Worm (Caenorhabditis elegans): ENCODE measurements around the gene srh-141.

DNA sequence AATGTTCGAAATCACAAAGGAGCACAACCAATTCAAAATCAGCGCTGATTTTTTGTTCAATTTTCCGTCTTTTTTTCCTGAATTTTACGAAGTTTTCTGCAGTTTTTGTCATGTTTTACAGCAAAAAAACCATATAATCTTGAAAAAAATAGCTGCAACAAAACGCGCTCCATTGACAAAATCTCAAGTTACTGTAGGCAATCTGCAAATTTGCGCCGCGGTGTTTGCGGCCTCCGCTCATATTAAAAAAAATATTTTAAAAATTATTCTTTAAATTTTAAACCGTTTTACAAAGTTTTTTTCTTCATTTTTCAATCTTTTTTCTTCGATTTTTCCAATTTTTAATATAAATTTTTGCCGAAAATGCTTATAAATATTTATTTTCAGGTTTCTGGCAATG, 38.4 kb upstream of the srh-141 start:
- no peak for TF ChIP-seq pha-4 (tag; optimal IDR thresholded peaks at IDR 0.05)
- TF ChIP-seq nhr-25 (tag; optimal IDR thresholded peaks at IDR 0.05) = no peak
- no peak for TF ChIP-seq lin-39 (tag; optimal IDR thresholded peaks at IDR 0.05)
- TF ChIP-seq snpc-4 (tag; optimal IDR thresholded peaks at IDR 0.05) = no peak
- no peak for TF ChIP-seq fos-1 (tag; optimal IDR thresholded peaks at IDR 0.05)
- no peak for TF ChIP-seq egl-5 (tag; optimal IDR thresholded peaks at IDR 0.05)
- TF ChIP-seq nhr-23 (tag; optimal IDR thresholded peaks at IDR 0.05) = no peak
- TF ChIP-seq ceh-16 (tag; optimal IDR thresholded peaks at IDR 0.05) = no peak
- TF ChIP-seq skn-1 (tag; optimal IDR thresholded peaks at IDR 0.05) = no peak
- no peak for TF ChIP-seq aly-2 (tag; optimal IDR thresholded peaks at IDR 0.05)
- TF ChIP-seq ceh-9 (tag; optimal IDR thresholded peaks at IDR 0.05) = no peak

Data from whole organism, L3 larva.